Worm (Caenorhabditis elegans) whole organism, midembryonic: Measurements from ENCODE around the gene Y55F3C.17.

Experiments
- T22C8.4 ChIP-seq: fragments of 200-800 bp; sonication (Bioruptor generic); IDR thresholded peaks from 2 replicates; pipeline ENCODE4 v1.3.6; 2022; ENCODE audit warnings: missing genetic modification characterization, missing compliant biosample characterization
- cog-1 ChIP-seq: sonication (generic microtip); optimal IDR thresholded peaks from 2 replicates; lab custom pipeline; 2016; ENCODE audit warnings: missing genetic modification characterization, missing compliant biosample characterization
- flt-1 ChIP-seq: fragments of 200-800 bp; sonication (Bioruptor generic); IDR thresholded peaks from 2 replicates; pipeline ENCODE4 v1.3.6; 2022; ENCODE audit warnings: missing genetic modification characterization, missing compliant biosample characterization
- klf-2 ChIP-seq: fragments of 200-800 bp; sonication (Bioruptor generic); conservative IDR thresholded peaks from 2 replicates; pipeline ENCODE4 v1.3.6; 2022; ENCODE audit warnings: missing genetic modification reagents, missing genetic modification characterization, missing compliant biosample characterization
- med-1 ChIP-seq: sonication (generic microtip); optimal IDR thresholded peaks from 2 replicates; lab custom pipeline; 2017; ENCODE audit warnings: missing genetic modification characterization, mild to moderate bottlenecking, missing compliant biosample characterization, antibody characterized with exemption, missing genetic modification reagents; ENCODE audit not compliant: insufficient read depth
- ref-1 ChIP-seq: fragments of 200-800 bp; sonication (Bioruptor generic); conservative IDR thresholded peaks from 2 replicates; pipeline ENCODE4 v1.3.6; 2022; ENCODE audit warnings: missing genetic modification reagents, missing genetic modification characterization, missing compliant biosample characterization
- tab-1 ChIP-seq: fragments of 200-800 bp; sonication (Bioruptor generic); IDR thresholded peaks from 2 replicates; pipeline ENCODE4 v1.3.6; 2022; ENCODE audit warnings: missing genetic modification characterization, missing compliant biosample characterization
- ztf-23 ChIP-seq: fragments of 200-800 bp; sonication (Bioruptor generic); IDR thresholded peaks from 2 replicates; pipeline ENCODE4 v1.3.6; 2022; ENCODE audit warnings: missing genetic modification reagents, missing genetic modification characterization, missing compliant biosample characterization
- ztf-29 ChIP-seq: fragments of 200-800 bp; sonication (Bioruptor generic); IDR thresholded peaks from 2 replicates; pipeline ENCODE4 v1.3.6; 2022; ENCODE audit warnings: missing genetic modification reagents, missing genetic modification characterization, missing compliant biosample characterization

Gene Y55F3C.17

DNA sequence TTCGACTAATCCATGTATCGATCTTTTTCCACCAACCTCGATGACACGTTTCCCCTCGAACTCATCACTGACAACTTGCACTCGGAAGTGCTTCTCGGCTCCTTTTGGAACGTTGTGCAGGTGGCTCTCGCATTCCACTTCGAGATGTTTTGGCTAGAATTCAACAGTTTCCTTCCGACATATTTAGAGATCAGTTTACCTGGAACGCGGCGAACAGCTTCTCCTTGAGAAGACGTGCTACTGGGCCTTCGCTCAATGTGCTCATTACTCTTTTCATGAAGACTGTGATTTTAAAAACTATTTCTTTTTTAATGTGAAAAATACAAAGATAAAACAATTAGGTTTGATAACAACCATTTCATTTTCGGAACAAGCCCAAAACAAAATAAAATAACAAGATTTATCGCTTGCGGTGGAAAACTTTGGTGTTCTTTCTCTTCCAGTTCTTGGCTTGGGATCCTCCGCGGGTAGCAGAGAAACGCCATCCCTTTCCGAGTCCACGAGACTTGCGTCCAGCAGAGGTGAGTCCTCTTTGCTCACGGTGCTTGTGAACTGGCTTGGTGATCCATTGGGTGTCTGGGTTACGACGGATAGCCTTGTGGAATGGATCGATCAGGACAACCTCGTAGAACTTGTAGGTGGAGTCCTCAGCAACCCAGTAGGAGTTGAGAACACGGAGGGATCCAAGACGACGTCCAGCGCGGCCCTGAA, 44.9 kb downstream of the Y55F3C.17 start, which contains the start of gene K11H12.1:
Gene K11H12.1, minus strand, starts transcription at position 284 of the 711 bp plus-strand sequence.
- TF ChIP-seq tab-1 (GFP tag; lab: Robert Waterston, UW), result no peak
- TF ChIP-seq ztf-29 (GFP tag; lab: Robert Waterston, UW), result no peak
- TF ChIP-seq ref-1, result no peak
- no peak for TF ChIP-seq cog-1 (tag; lab: Kevin White, UChicago)
- TF ChIP-seq ztf-23 (GFP tag; lab: Robert Waterston, UW), result no peak

DNA sequence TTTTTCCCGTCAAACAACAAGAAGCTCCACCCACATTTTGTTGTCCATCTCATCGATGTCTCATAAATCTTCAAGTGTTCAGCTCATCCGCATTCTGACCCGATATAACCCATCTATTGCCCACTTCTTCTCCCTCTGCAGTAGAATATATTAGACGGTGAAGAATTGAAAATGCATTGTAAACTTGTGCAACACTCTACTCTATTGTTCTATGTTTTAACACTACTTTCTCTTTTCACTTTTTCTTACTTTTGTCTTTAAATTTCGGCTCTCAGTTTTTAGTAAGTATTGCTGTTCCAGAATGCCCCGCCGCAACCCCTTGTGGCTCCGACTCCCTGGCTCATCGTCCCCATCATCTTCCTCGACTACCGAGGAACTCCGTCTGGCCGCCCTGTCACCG, 48.8 kb downstream of the Y55F3C.17 start, which contains the start of gene K11H12.9:
Gene K11H12.9, plus strand, starts transcription at position 301 of the 400 bp plus-strand sequence.
- no peak for TF ChIP-seq ztf-29 (GFP tag; lab: Robert Waterston, UW)
- no peak for TF ChIP-seq ztf-23 (GFP tag; lab: Robert Waterston, UW)
- TF ChIP-seq tab-1 (GFP tag; lab: Robert Waterston, UW), result no peak
- TF ChIP-seq klf-2, result no peak
- TF ChIP-seq T22C8.4 (GFP tag; lab: Robert Waterston, UW), result no peak
- no peak for TF ChIP-seq flt-1 (GFP tag; lab: Robert Waterston, UW)
- no peak for TF ChIP-seq ref-1
- no peak for TF ChIP-seq cog-1 (tag; lab: Kevin White, UChicago)
- no peak for TF ChIP-seq med-1 (GFP tag; lab: Kevin White, UChicago)

- TF ChIP-seq ztf-29 (GFP tag; lab: Robert Waterston, UW), result no peak
- TF ChIP-seq klf-2, result no peak
- no peak for TF ChIP-seq ref-1
- TF ChIP-seq T22C8.4 (GFP tag; lab: Robert Waterston, UW), result no peak
- no peak for TF ChIP-seq med-1 (GFP tag; lab: Kevin White, UChicago)
- no peak for TF ChIP-seq ztf-23 (GFP tag; lab: Robert Waterston, UW)
- TF ChIP-seq tab-1 (GFP tag; lab: Robert Waterston, UW), result no peak
- TF ChIP-seq flt-1 (GFP tag; lab: Robert Waterston, UW), result no peak
These were observed 49.8 kb downstream of the Y55F3C.17 start for ce11 chrIV:648362-648761.

DNA sequence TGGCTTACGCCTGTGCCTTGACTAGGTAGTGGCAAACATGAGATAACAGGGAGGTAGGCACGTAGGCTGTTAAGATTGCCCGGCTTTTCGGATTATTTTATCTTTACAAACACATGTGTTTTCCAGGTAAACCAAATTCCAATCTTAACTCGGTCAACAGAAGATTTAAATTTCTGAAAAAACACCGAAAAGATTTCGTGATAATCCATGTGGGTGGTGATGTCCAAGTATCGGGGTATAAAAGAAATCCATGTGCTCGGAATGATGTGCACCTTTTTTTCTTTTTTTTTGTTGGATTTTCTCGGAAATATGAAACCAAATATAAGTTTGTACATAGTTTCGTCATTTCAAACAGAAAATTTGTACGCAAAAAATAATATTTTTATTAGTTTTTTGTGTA, 54.7 kb downstream of the Y55F3C.17 start:
- TF ChIP-seq ztf-29 (GFP tag; lab: Robert Waterston, UW) (no peak), cog-1 (tag; lab: Kevin White, UChicago) (no peak), flt-1 (GFP tag; lab: Robert Waterston, UW) (no peak), T22C8.4 (GFP tag; lab: Robert Waterston, UW) (no peak), med-1 (GFP tag; lab: Kevin White, UChicago) (no peak), tab-1 (GFP tag; lab: Robert Waterston, UW) (no peak), ztf-23 (GFP tag; lab: Robert Waterston, UW) (no peak), klf-2 (no peak), ref-1 (no peak)

ce11 chrIV:639167-639566, 59.0 kb downstream of the Y55F3C.17 start:
- TF ChIP-seq flt-1 (GFP tag; lab: Robert Waterston, UW), result no peak
- no peak for TF ChIP-seq ref-1
- no peak for TF ChIP-seq cog-1 (tag; lab: Kevin White, UChicago)
- no peak for TF ChIP-seq ztf-29 (GFP tag; lab: Robert Waterston, UW)
- TF ChIP-seq med-1 (GFP tag; lab: Kevin White, UChicago), result no peak
- no peak for TF ChIP-seq T22C8.4 (GFP tag; lab: Robert Waterston, UW)
- no peak for TF ChIP-seq klf-2
- no peak for TF ChIP-seq tab-1 (GFP tag; lab: Robert Waterston, UW)
- TF ChIP-seq ztf-23 (GFP tag; lab: Robert Waterston, UW), result no peak
